Worm (Caenorhabditis elegans): ENCODE data around the gene B0546.4.
A peak's percentile ranks its signal among the peaks of the same experiment; 100 is the strongest.

Gene B0546.4

DNA sequence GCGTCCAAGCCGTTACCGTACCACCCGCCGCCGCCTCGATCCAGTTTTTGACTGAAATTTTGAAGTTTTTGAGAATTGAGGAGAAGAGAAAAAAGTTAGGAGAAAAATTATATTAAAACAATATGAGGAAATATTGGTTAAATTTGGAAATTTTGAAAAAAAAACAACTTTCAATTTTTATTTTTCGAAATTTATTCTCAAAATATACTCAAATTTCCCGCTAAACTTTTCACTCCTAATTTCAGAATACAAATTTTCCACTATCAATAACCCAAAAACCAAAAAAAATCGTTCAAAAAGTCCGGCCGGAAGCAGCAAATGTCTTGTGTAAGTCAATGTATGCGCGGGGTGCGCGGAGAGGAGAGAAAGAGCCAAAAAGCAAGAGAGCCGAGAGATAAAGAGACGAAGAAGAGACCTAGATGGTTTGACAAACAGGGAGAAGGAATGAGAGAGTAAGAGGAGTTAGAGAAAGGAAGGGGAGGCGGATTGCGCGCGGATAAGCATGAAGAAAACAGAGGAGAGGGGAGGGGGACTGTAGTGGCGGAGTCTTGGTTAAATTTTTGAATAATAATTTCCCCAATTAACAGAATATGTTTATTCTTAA lies 33.9 kb downstream of the B0546.4 start, which contains the start of gene elks-1:
TSS of gene elks-1 (minus strand) at position 51 of the 604 bp plus-strand sequence.
- TF ChIP-seq nfya-1 (tag; optimal IDR thresholded peaks at IDR 0.05; ENCODE audit: insufficient read depth), result peak; percentile 48
- TF ChIP-seq lin-39 (tag; optimal IDR thresholded peaks at IDR 0.05), result peak; percentile 0
- peak; percentile 37 for TF ChIP-seq hmg-11 (tag; optimal IDR thresholded peaks at IDR 0.05)
- no peak for TF ChIP-seq nhr-25 (tag; optimal IDR thresholded peaks at IDR 0.05)
- no peak for TF ChIP-seq ztf-11 (tag; optimal IDR thresholded peaks at IDR 0.05)

DNA sequence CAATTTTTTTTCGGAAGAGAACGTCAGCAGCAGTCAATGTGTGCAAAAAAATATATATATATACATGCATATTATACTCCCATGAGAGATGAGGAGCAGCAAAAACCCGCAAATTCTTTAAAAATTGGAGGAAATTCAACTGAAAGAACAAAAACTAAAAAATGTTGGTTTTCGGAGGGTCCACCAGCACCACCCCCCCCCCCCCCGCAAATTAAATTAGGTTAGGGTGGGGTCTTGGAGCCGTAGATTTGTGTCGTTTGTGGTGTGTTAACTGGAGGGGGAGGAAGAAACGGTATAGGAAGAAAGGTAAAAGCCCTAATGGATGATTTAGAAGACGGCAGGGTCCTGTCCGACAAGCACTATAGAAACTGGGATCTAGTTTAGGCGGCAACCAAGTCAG lies 35.6 kb downstream of the B0546.4 start:
- TF ChIP-seq sea-2 (GFP tag; optimal IDR thresholded peaks at IDR 0.05) (no peak), R02D3.7 (tag; optimal IDR thresholded peaks at IDR 0.05) (no peak), nhr-67 (tag; optimal IDR thresholded peaks at IDR 0.05) (no peak), nhr-76 (tag; optimal IDR thresholded peaks at IDR 0.05) (no peak), mdl-1 (tag; optimal IDR thresholded peaks at IDR 0.05) (no peak), ceh-82 (tag; optimal IDR thresholded peaks at IDR 0.05) (no peak), lin-39 (tag; optimal IDR thresholded peaks at IDR 0.05) (no peak), pqm-1 (tag; optimal IDR thresholded peaks at IDR 0.05) (no peak), nhr-237 (tag; optimal IDR thresholded peaks at IDR 0.05) (no peak), daf-12 (tag; optimal IDR thresholded peaks at IDR 0.05) (no peak), tbx-2 (tag; optimal IDR thresholded peaks at IDR 0.05) (no peak), lsy-12 (tag; optimal IDR thresholded peaks at IDR 0.05) (no peak), nhr-23 (tag; optimal IDR thresholded peaks at IDR 0.05) (no peak), elt-2 (tag; optimal IDR thresholded peaks at IDR 0.05) (no peak), ztf-4 (tag; optimal IDR thresholded peaks at IDR 0.05) (no peak), jun-1 (tag; optimal IDR thresholded peaks at IDR 0.05) (no peak), ama-1 (optimal IDR thresholded peaks at IDR 0.05) (no peak), nhr-77 (tag; optimal IDR thresholded peaks at IDR 0.05) (no peak)

DNA sequence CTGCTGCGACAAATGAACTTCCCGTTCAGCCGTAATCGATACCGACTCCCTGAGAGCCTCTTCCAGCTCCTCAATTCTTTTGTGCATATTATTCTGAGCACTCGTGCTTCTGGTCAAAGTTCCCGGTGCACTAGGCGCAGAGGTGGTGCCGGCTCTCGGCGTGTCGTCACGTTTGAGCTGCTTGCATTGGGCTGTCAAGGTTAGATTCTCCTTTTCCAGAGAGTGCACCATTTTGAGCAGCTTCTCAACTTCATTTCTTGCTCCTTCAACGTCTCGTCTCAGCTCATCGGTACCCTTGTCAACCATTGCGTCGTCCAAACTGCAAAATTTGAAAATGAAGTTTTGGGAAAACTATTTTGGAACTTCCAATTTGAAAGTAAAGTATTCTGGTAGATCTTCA lies 38.5 kb downstream of the B0546.4 start:
- no peak for TF ChIP-seq pha-4 (tag; optimal IDR thresholded peaks at IDR 0.05)
- no peak for TF ChIP-seq eor-1 (tag; optimal IDR thresholded peaks at IDR 0.05)
- no peak for TF ChIP-seq nhr-11 (tag; optimal IDR thresholded peaks at IDR 0.05)
- TF ChIP-seq ceh-28 (tag; optimal IDR thresholded peaks at IDR 0.05), result no peak
- no peak for TF ChIP-seq R02D3.7 (tag; optimal IDR thresholded peaks at IDR 0.05)
- no peak for TF ChIP-seq snpc-4 (tag; optimal IDR thresholded peaks at IDR 0.05)
- no peak for TF ChIP-seq nhr-28 (tag; optimal IDR thresholded peaks at IDR 0.05)
- no peak for TF ChIP-seq mml-1 (tag; optimal IDR thresholded peaks at IDR 0.05)
- no peak for TF ChIP-seq unc-62 (GFP tag; optimal IDR thresholded peaks at IDR 0.05)
- no peak for TF ChIP-seq fkh-2 (tag; optimal IDR thresholded peaks at IDR 0.05)
- no peak for TF ChIP-seq egl-27 (tag; optimal IDR thresholded peaks at IDR 0.05)
- TF ChIP-seq elt-3 (tag; optimal IDR thresholded peaks at IDR 0.05), result no peak

DNA sequence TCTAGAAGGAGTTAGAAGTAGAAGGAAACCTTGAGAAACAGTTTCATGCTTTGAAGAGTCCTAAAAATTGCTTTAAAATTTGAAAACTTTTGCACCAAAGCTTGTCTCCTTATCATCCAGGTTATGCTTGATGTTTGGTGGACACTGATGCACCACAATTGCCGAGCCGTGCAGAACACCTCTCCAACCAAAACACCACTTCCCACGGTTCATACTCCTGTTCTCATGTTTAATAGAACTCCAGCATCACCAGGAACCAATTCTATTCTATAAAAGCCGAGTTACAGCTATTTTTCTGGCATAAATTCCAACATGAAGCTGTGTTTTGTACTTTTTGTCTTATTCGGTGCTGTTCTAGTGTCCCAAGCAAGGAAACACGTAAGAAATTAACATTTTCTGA lies 42.8 kb downstream of the B0546.4 start, which contains the start of gene F42A6.2:
TSS of gene F42A6.2 (plus strand) at position 301 of the 400 bp plus-strand sequence.
- TF ChIP-seq nhr-76 (tag; optimal IDR thresholded peaks at IDR 0.05) (no peak), aly-2 (tag; optimal IDR thresholded peaks at IDR 0.05) (no peak), egl-27 (tag; optimal IDR thresholded peaks at IDR 0.05) (no peak), mdl-1 (tag; optimal IDR thresholded peaks at IDR 0.05) (no peak), nhr-23 (tag; optimal IDR thresholded peaks at IDR 0.05) (no peak), eor-1 (tag; optimal IDR thresholded peaks at IDR 0.05) (no peak), mml-1 (tag; optimal IDR thresholded peaks at IDR 0.05) (no peak), zag-1 (tag; optimal IDR thresholded peaks at IDR 0.05) (no peak), pqm-1 (tag; optimal IDR thresholded peaks at IDR 0.05) (no peak), nhr-12 (tag; optimal IDR thresholded peaks at IDR 0.05) (no peak), elt-2 (tag; optimal IDR thresholded peaks at IDR 0.05) (no peak), ceh-82 (tag; optimal IDR thresholded peaks at IDR 0.05) (no peak)

DNA sequence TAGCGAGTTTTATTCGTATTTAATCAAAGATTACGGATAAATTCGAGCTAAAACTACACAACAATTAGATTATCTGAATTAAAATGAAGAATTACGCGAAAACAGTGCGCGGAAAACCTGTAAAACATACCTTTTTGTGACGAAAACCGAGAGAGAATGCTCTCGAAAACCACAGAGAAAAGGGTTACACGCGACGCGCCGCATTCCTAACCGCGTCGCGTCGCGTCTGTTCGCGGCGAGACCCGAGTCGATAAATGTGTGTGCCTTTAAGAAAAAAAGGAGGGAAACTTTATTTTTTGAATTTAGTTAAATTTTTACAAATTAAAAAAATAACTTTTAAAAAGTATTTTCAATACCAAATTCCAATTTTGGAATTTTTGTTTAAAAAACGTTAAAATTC lies 45.3 kb downstream of the B0546.4 start, which contains the start of gene hrpa-1:
TSS of gene hrpa-1 (minus strand) at position 192 of the 400 bp plus-strand sequence.
- TF ChIP-seq ama-1 (optimal IDR thresholded peaks at IDR 0.05), result peak; percentile 73
- peak; percentile 71 for TF ChIP-seq ceh-28 (tag; optimal IDR thresholded peaks at IDR 0.05)
- no peak for TF ChIP-seq sea-2 (GFP tag; optimal IDR thresholded peaks at IDR 0.05)
- peak; percentile 68 for TF ChIP-seq snpc-4 (tag; optimal IDR thresholded peaks at IDR 0.05)
- no peak for TF ChIP-seq nhr-77 (tag; optimal IDR thresholded peaks at IDR 0.05)
- TF ChIP-seq egl-5 (tag; optimal IDR thresholded peaks at IDR 0.05), result peak; percentile 99
- no peak for TF ChIP-seq unc-62 (GFP tag; optimal IDR thresholded peaks at IDR 0.05)
- peak; percentile 1 for TF ChIP-seq ceh-82 (tag; optimal IDR thresholded peaks at IDR 0.05)
- peak; percentile 5 for TF ChIP-seq skn-1 (tag; optimal IDR thresholded peaks at IDR 0.05)
- TF ChIP-seq unc-39 (tag; optimal IDR thresholded peaks at IDR 0.05), result no peak
- no peak for TF ChIP-seq mdl-1 (tag; optimal IDR thresholded peaks at IDR 0.05)
- peak; percentile 56 for TF ChIP-seq R02D3.7 (tag; optimal IDR thresholded peaks at IDR 0.05)
- TF ChIP-seq lin-39 (tag; optimal IDR thresholded peaks at IDR 0.05), result peak; percentile 88
- peak; percentile 93 for TF ChIP-seq lin-15B (tag; optimal IDR thresholded peaks at IDR 0.05)
- TF ChIP-seq ceh-16 (tag; optimal IDR thresholded peaks at IDR 0.05), result no peak
- TF ChIP-seq ceh-9 (tag; optimal IDR thresholded peaks at IDR 0.05), result no peak
- peak; percentile 22 for TF ChIP-seq pqm-1 (tag; optimal IDR thresholded peaks at IDR 0.05)
- no peak for TF ChIP-seq mml-1 (tag; optimal IDR thresholded peaks at IDR 0.05)
- no peak for TF ChIP-seq fos-1 (tag; optimal IDR thresholded peaks at IDR 0.05)
- TF ChIP-seq elt-3 (tag; optimal IDR thresholded peaks at IDR 0.05), result no peak
- TF ChIP-seq pha-4 (tag; optimal IDR thresholded peaks at IDR 0.05), result peak; percentile 91
- TF ChIP-seq jun-1 (tag; optimal IDR thresholded peaks at IDR 0.05), result peak; percentile 55
- no peak for TF ChIP-seq nhr-12 (tag; optimal IDR thresholded peaks at IDR 0.05)
- TF ChIP-seq eor-1 (tag; optimal IDR thresholded peaks at IDR 0.05), result no peak
- peak; percentile 95 for TF ChIP-seq nfya-1 (tag; optimal IDR thresholded peaks at IDR 0.05; ENCODE audit: insufficient read depth)
